Worm (Caenorhabditis elegans) whole organism, late embryonic: ENCODE data around the gene F26C11.3.

Source experiments
- C08G9.2 ChIP-seq: sonication (generic microtip); optimal IDR thresholded peaks from 2 replicates; lab custom pipeline; 2016; ENCODE audit warnings: mild to moderate bottlenecking, missing genetic modification characterization, moderate library complexity, missing compliant biosample characterization
- C38D4.7 ChIP-seq: fragments of 200-800 bp; sonication (Bioruptor generic); optimal IDR thresholded peaks from 2 replicates; lab custom pipeline; 2018; ENCODE audit warnings: mild to moderate bottlenecking, missing genetic modification characterization, moderate library complexity, missing compliant biosample characterization
- F13H6.1 ChIP-seq: sonication (generic microtip); optimal IDR thresholded peaks from 2 replicates; lab custom pipeline; 2016; ENCODE audit warnings: missing genetic modification characterization, missing compliant biosample characterization
- K02D7.2 ChIP-seq: sonication (generic microtip); optimal IDR thresholded peaks from 2 replicates; lab custom pipeline; 2017; ENCODE audit warnings: mild to moderate bottlenecking, missing genetic modification characterization, missing compliant biosample characterization
- K09A11.1 ChIP-seq: sonication (generic microtip); optimal IDR thresholded peaks from 2 replicates; lab custom pipeline; 2017; ENCODE audit warnings: antibody characterized with exemption, mild to moderate bottlenecking, missing genetic modification characterization, missing compliant biosample characterization; ENCODE audit not compliant: insufficient read depth
- T23F11.4 ChIP-seq: fragments of 200-800 bp; sonication (Bioruptor generic); optimal IDR thresholded peaks from 2 replicates; lab custom pipeline; 2018; ENCODE audit warnings: mild to moderate bottlenecking, missing genetic modification characterization, missing compliant biosample characterization
- ahr-1 ChIP-seq: sonication (generic microtip); optimal IDR thresholded peaks from 2 replicates; lab custom pipeline; 2016; ENCODE audit warnings: missing genetic modification characterization, missing compliant biosample characterization
- ceh-14 ChIP-seq: sonication (generic microtip); optimal IDR thresholded peaks from 2 replicates; lab custom pipeline; 2016; ENCODE audit warnings: missing genotype, missing genetic modification characterization, missing compliant biosample characterization
- ceh-31 ChIP-seq: sonication (generic microtip); optimal IDR thresholded peaks from 2 replicates; lab custom pipeline; 2016; ENCODE audit warnings: missing genetic modification characterization, missing compliant biosample characterization
- ceh-48 ChIP-seq: sonication (generic microtip); optimal IDR thresholded peaks from 2 replicates; lab custom pipeline; 2016; ENCODE audit warnings: missing genetic modification characterization, inconsistent platforms, missing compliant biosample characterization
- ceh-9 ChIP-seq: sonication (generic microtip); optimal IDR thresholded peaks from 2 replicates; lab custom pipeline; 2016; ENCODE audit warnings: mild to moderate bottlenecking, missing genetic modification characterization, inconsistent platforms, missing compliant biosample characterization
- dmd-4 ChIP-seq: sonication (generic microtip); optimal IDR thresholded peaks from 2 replicates; lab custom pipeline; 2016; ENCODE audit warnings: borderline replicate concordance, missing genetic modification characterization, missing compliant biosample characterization
- dve-1 ChIP-seq: sonication (generic microtip); optimal IDR thresholded peaks from 2 replicates; lab custom pipeline; 2017; ENCODE audit warnings: antibody characterized with exemption, mild to moderate bottlenecking, missing genetic modification characterization, missing compliant biosample characterization
- elt-2 ChIP-seq: sonication (generic microtip); optimal IDR thresholded peaks from 2 replicates; lab custom pipeline; 2016; ENCODE audit warnings: missing genetic modification reagents, missing genetic modification characterization, missing compliant biosample characterization
- elt-4 ChIP-seq: sonication (generic microtip); optimal IDR thresholded peaks from 2 replicates; lab custom pipeline; 2016; ENCODE audit warnings: missing genetic modification characterization, missing compliant biosample characterization
- ets-4 ChIP-seq: sonication (generic microtip); optimal IDR thresholded peaks from 2 replicates; lab custom pipeline; 2016; ENCODE audit warnings: missing genetic modification characterization, missing compliant biosample characterization
- fkh-6 ChIP-seq: sonication (generic microtip); optimal IDR thresholded peaks from 2 replicates; lab custom pipeline; 2016; ENCODE audit warnings: missing genetic modification characterization, missing compliant biosample characterization
- gmeb-2 ChIP-seq: sonication (generic microtip); optimal IDR thresholded peaks from 2 replicates; lab custom pipeline; 2016; ENCODE audit warnings: missing genetic modification characterization, inconsistent platforms, missing compliant biosample characterization
- hlh-13 ChIP-seq: fragments of 200-800 bp; sonication (Bioruptor generic); optimal IDR thresholded peaks from 2 replicates; lab custom pipeline; 2018; ENCODE audit warnings: mild to moderate bottlenecking, missing genetic modification characterization, missing compliant biosample characterization
- hlh-30 ChIP-seq: sonication (generic microtip); optimal IDR thresholded peaks from 2 replicates; lab custom pipeline; 2017; ENCODE audit warnings: antibody characterized with exemption, missing genetic modification characterization, missing compliant biosample characterization; ENCODE audit not compliant: insufficient read depth
- hlh-6 ChIP-seq: sonication (generic microtip); optimal IDR thresholded peaks from 2 replicates; lab custom pipeline; 2016; ENCODE audit warnings: missing genotype, missing genetic modification characterization, missing compliant biosample characterization
- hlh-8 ChIP-seq: sonication (generic microtip); optimal IDR thresholded peaks from 2 replicates; lab custom pipeline; 2016; ENCODE audit warnings: missing genotype, missing genetic modification characterization, missing compliant biosample characterization
- lim-6 ChIP-seq: sonication (generic microtip); optimal IDR thresholded peaks from 2 replicates; lab custom pipeline; 2016; ENCODE audit warnings: missing genetic modification characterization, missing compliant biosample characterization
- madf-2 ChIP-seq: sonication (generic microtip); optimal IDR thresholded peaks from 2 replicates; lab custom pipeline; 2017; ENCODE audit warnings: missing genetic modification characterization, missing compliant biosample characterization
- mec-3 ChIP-seq: sonication (generic microtip); optimal IDR thresholded peaks from 2 replicates; lab custom pipeline; 2016; ENCODE audit warnings: borderline replicate concordance, missing genetic modification characterization, missing compliant biosample characterization
- nhr-11 ChIP-seq: fragments of 150-350 bp; optimal IDR thresholded peaks from 2 replicates; lab custom pipeline; 2014; ENCODE audit warnings: missing biosample characterization, missing genetic modification characterization
- nhr-232 ChIP-seq: sonication (generic microtip); optimal IDR thresholded peaks from 2 replicates; lab custom pipeline; 2016; ENCODE audit warnings: missing genetic modification characterization, missing compliant biosample characterization
- odd-2 ChIP-seq: sonication (generic microtip); optimal IDR thresholded peaks from 2 replicates; lab custom pipeline; 2017; ENCODE audit warnings: antibody characterized with exemption, mild to moderate bottlenecking, missing genetic modification characterization, missing compliant biosample characterization
- pag-3 ChIP-seq: sonication (generic microtip); optimal IDR thresholded peaks from 2 replicates; lab custom pipeline; 2016; ENCODE audit warnings: missing compliant biosample characterization, missing genetic modification characterization, borderline replicate concordance
- pat-9 ChIP-seq: fragments of 200-800 bp; sonication (Bioruptor generic); optimal IDR thresholded peaks from 2 replicates; lab custom pipeline; 2018; ENCODE audit warnings: mild to moderate bottlenecking, missing genetic modification characterization, moderate library complexity, missing compliant biosample characterization
- pha-4 ChIP-seq: fragments of 150-350 bp; optimal IDR thresholded peaks from 2 replicates; lab custom pipeline; 2018; ENCODE audit warnings: missing biosample characterization, missing genetic modification reagents, missing genetic modification characterization
- pqm-1 ChIP-seq: sonication (generic microtip); optimal IDR thresholded peaks from 2 replicates; lab custom pipeline; 2016; ENCODE audit warnings: missing genetic modification characterization, missing compliant biosample characterization
- pros-1 ChIP-seq: fragments of 150-350 bp; optimal IDR thresholded peaks from 2 replicates; lab custom pipeline; 2014; ENCODE audit warnings: missing biosample characterization, missing genetic modification reagents, missing genetic modification characterization
- rnt-1 ChIP-seq: sonication (generic microtip); optimal IDR thresholded peaks from 2 replicates; lab custom pipeline; 2016; ENCODE audit warnings: missing genetic modification characterization, missing compliant biosample characterization
- sdc-2 ChIP-seq: sonication (generic microtip); optimal IDR thresholded peaks from 2 replicates; lab custom pipeline; 2016; ENCODE audit warnings: missing genotype, missing genetic modification characterization, missing compliant biosample characterization
- sox-2 ChIP-seq: fragments of 200-800 bp; sonication (Bioruptor generic); IDR thresholded peaks from 2 replicates; pipeline ENCODE4 v1.3.6; 2022; ENCODE audit warnings: missing genetic modification reagents, missing genetic modification characterization, missing compliant biosample characterization
- ttx-3 ChIP-seq: sonication (generic microtip); optimal IDR thresholded peaks from 2 replicates; lab custom pipeline; 2016; ENCODE audit warnings: missing genetic modification reagents, missing genetic modification characterization, missing compliant biosample characterization
- unc-42 ChIP-seq: sonication (generic microtip); optimal IDR thresholded peaks from 2 replicates; lab custom pipeline; 2016; ENCODE audit warnings: missing genotype, missing genetic modification characterization, missing compliant biosample characterization
- unc-86 ChIP-seq: sonication (generic microtip); optimal IDR thresholded peaks from 2 replicates; lab custom pipeline; 2016; ENCODE audit warnings: missing genetic modification characterization, missing compliant biosample characterization
- ztf-16 ChIP-seq: sonication (generic microtip); optimal IDR thresholded peaks from 2 replicates; lab custom pipeline; 2017; ENCODE audit warnings: missing genetic modification characterization, missing compliant biosample characterization

Gene F26C11.3

ce11 chrII:9954885-9955284 is 40.0 kb upstream of the F26C11.3 start, which contains the start of gene egl-43:
egl-43 (plus strand) TSS chrII:9955185.
- TF ChIP-seq pqm-1 (no peak), pros-1 (tag; lab: Kevin White, UChicago) (no peak), ztf-16 (tag; lab: Kevin White, UChicago) (no peak), pha-4 (tag; lab: Kevin White, UChicago) (no peak), K09A11.1 (tag; lab: Kevin White, UChicago) (no peak), T23F11.4 (GFP tag; lab: Kevin White, UChicago) (no peak), mec-3 (tag; lab: Kevin White, UChicago) (no peak), sox-2 (GFP tag; lab: Robert Waterston, UW) (no peak), hlh-8 (tag; lab: Kevin White, UChicago) (no peak), C38D4.7 (GFP tag; lab: Kevin White, UChicago) (no peak), ceh-31 (tag; lab: Kevin White, UChicago) (no peak), pag-3 (tag; lab: Kevin White, UChicago) (no peak), fkh-6 (tag; lab: Kevin White, UChicago) (no peak), ahr-1 (tag; lab: Kevin White, UChicago) (no peak), ttx-3 (tag; lab: Kevin White, UChicago) (no peak), dmd-4 (no peak)

- no peak for TF ChIP-seq K02D7.2 (tag; lab: Kevin White, UChicago)
- no peak for TF ChIP-seq T23F11.4 (GFP tag; lab: Kevin White, UChicago)
- no peak for TF ChIP-seq lim-6
- no peak for TF ChIP-seq K09A11.1 (tag; lab: Kevin White, UChicago)
- no peak for TF ChIP-seq odd-2
- no peak for TF ChIP-seq pros-1 (tag; lab: Kevin White, UChicago)
- no peak for TF ChIP-seq mec-3 (tag; lab: Kevin White, UChicago)
- TF ChIP-seq sdc-2 (tag; lab: Kevin White, UChicago) = no peak
- TF ChIP-seq dmd-4 = no peak
- TF ChIP-seq ttx-3 (tag; lab: Kevin White, UChicago) = no peak
- no peak for TF ChIP-seq sox-2 (GFP tag; lab: Robert Waterston, UW)
- TF ChIP-seq rnt-1 (tag; lab: Kevin White, UChicago) = no peak
- no peak for TF ChIP-seq nhr-232 (tag; lab: Kevin White, UChicago)
- TF ChIP-seq ceh-9 (tag; lab: Kevin White, UChicago) = no peak
Measured at ce11 chrII:9951846-9952245, 36.9 kb upstream of the F26C11.3 start.

ce11 chrII:9948662-9949061 is 33.8 kb upstream of the F26C11.3 start:
- TF ChIP-seq gmeb-2 (tag; lab: Kevin White, UChicago) (no peak), ets-4 (no peak), elt-2 (tag; lab: Kevin White, UChicago) (no peak), C08G9.2 (tag; lab: Kevin White, UChicago) (no peak), unc-86 (no peak), C38D4.7 (GFP tag; lab: Kevin White, UChicago) (no peak), F13H6.1 (tag; lab: Kevin White, UChicago) (no peak), ceh-14 (tag; lab: Kevin White, UChicago) (no peak), pag-3 (tag; lab: Kevin White, UChicago) (no peak), unc-42 (tag; lab: Kevin White, UChicago) (no peak), hlh-30 (tag; lab: Kevin White, UChicago) (no peak), ceh-48 (tag; lab: Kevin White, UChicago) (no peak)

- TF ChIP-seq madf-2 (tag; lab: Kevin White, UChicago) (no peak), elt-4 (no peak), hlh-6 (tag; lab: Kevin White, UChicago) (no peak), hlh-8 (tag; lab: Kevin White, UChicago) (no peak), pqm-1 (no peak), pat-9 (tag; lab: Kevin White, UChicago) (no peak), hlh-13 (no peak), nhr-11 (no peak), dve-1 (tag; lab: Kevin White, UChicago) (no peak)
Measured at ce11 chrII:9943837-9944236, 28.9 kb upstream of the F26C11.3 start, which contains the start of gene flad-1. flad-1 (plus strand) TSS chrII:9944137.
